Fruit fly (Drosophila melanogaster) whole organism, adult: Measurements from ENCODE around the gene CG13135.

Experiments
- CG11617 ChIP-seq: fragments of 200-800 bp; sonication (Bioruptor generic); optimal IDR thresholded peaks from 2 replicates; lab custom pipeline; 2017; ENCODE audit warnings: mild to moderate bottlenecking, missing biosample characterization, missing genetic modification reagents, missing genetic modification characterization
- CG12768 ChIP-seq: fragments of 200-800 bp; sonication (Bioruptor generic); optimal IDR thresholded peaks from 2 replicates; lab custom pipeline; 2017; ENCODE audit warnings: missing biosample characterization, missing genetic modification characterization, mild to moderate bottlenecking, moderate library complexity, missing genetic modification reagents
- CG14711 ChIP-seq: fragments of 200-800 bp; sonication (Bioruptor generic); optimal IDR thresholded peaks from 2 replicates; lab custom pipeline; 2018; ENCODE audit warnings: missing biosample characterization, mild to moderate bottlenecking, missing genetic modification characterization, moderate library complexity
- CG1620 ChIP-seq: fragments of 200-800 bp; sonication (Bioruptor generic); optimal IDR thresholded peaks from 2 replicates; lab custom pipeline; 2016; ENCODE audit warnings: missing biosample characterization, missing genetic modification characterization
- CG33017 ChIP-seq: fragments of 200-800 bp; sonication (Bioruptor generic); optimal IDR thresholded peaks from 2 replicates; lab custom pipeline; 2018; ENCODE audit warnings: missing biosample characterization, mild to moderate bottlenecking, missing genetic modification characterization, moderate library complexity
- CG5204 ChIP-seq: fragments of 200-800 bp; sonication (Bioruptor generic); optimal IDR thresholded peaks from 2 replicates; lab custom pipeline; 2016; ENCODE audit warnings: missing biosample characterization, missing genetic modification characterization
- CG7101 ChIP-seq: fragments of 200-800 bp; sonication (Bioruptor generic); optimal IDR thresholded peaks from 2 replicates; lab custom pipeline; 2018; ENCODE audit warnings: missing biosample characterization, mild to moderate bottlenecking, missing genetic modification characterization, moderate library complexity
- Crg-1 ChIP-seq: fragments of 200-800 bp; sonication (Bioruptor generic); optimal IDR thresholded peaks from 2 replicates; lab custom pipeline; 2016; ENCODE audit warnings: missing biosample characterization, missing genetic modification characterization
- Hr96 ChIP-seq: fragments of 200-800 bp; sonication (Bioruptor generic); optimal IDR thresholded peaks from 2 replicates; lab custom pipeline; 2016; ENCODE audit warnings: missing biosample characterization, missing genetic modification characterization
- Mnt ChIP-seq: fragments of 200-800 bp; sonication (Bioruptor generic); optimal IDR thresholded peaks from 2 replicates; lab custom pipeline; 2016; ENCODE audit warnings: missing biosample characterization, mild to moderate bottlenecking, missing genetic modification characterization
- bab1 ChIP-seq: fragments of 200-800 bp; sonication (Bioruptor generic); optimal IDR thresholded peaks from 3 replicates; lab custom pipeline; 2019; ENCODE audit warnings: missing biosample characterization, mild to moderate bottlenecking, missing genetic modification characterization, moderate library complexity
- cic ChIP-seq: fragments of 200-800 bp; sonication (Bioruptor generic); optimal IDR thresholded peaks from 2 replicates; lab custom pipeline; 2017; ENCODE audit warnings: missing biosample characterization, mild to moderate bottlenecking, missing genetic modification characterization, moderate library complexity
- cnc ChIP-seq, 2 experiments: fragments of >200 bp; optimal IDR thresholded peaks; 2 replicates each; lab custom pipeline; 2017
- kay ChIP-seq: fragments of 200-800 bp; sonication (Bioruptor generic); peaks from one replicate; lab custom pipeline; 2016; ENCODE audit warnings: missing biosample characterization, missing genetic modification characterization, borderline replicate concordance
- ovo ChIP-seq: fragments of 200-800 bp; sonication (Bioruptor generic); optimal IDR thresholded peaks from 2 replicates; lab custom pipeline; 2016; ENCODE audit warnings: missing biosample characterization, missing genetic modification characterization
- pad ChIP-seq: fragments of 200-800 bp; sonication (Bioruptor generic); optimal IDR thresholded peaks from 3 replicates; lab custom pipeline; 2017; ENCODE audit warnings: missing biosample characterization, missing genetic modification characterization, mild to moderate bottlenecking, moderate library complexity, missing genetic modification reagents
- tj ChIP-seq: fragments of 200-800 bp; sonication (Bioruptor generic); optimal IDR thresholded peaks from 3 replicates; lab custom pipeline; 2017; ENCODE audit warnings: missing biosample characterization, mild to moderate bottlenecking, missing genetic modification characterization, moderate library complexity
- toe ChIP-seq: fragments of 200-800 bp; sonication (Bioruptor generic); optimal IDR thresholded peaks from 2 replicates; lab custom pipeline; 2016; ENCODE audit warnings: missing biosample characterization, missing genetic modification characterization

CG13135 gene

dm6 chr2L:10092289-10092688 is 30.3 kb downstream of the CG13135 start, which contains the start of gene CG13133:
Gene CG13133 (minus strand): TSS chr2L:10092389.
- TF ChIP-seq Crg-1 (GFP tag; lab: Kevin White, UChicago) (no peak), pad (GFP tag; lab: Kevin White, UChicago) (no peak), CG12768 (no peak), CG1620 (no peak), CG14711 (tag; lab: Kevin White, UChicago) (no peak), ovo (no peak), Mnt (no peak), bab1 (GFP tag; lab: Kevin White, UChicago) (no peak), CG5204 (GFP tag; lab: Kevin White, UChicago) (no peak), kay (no peak), toe (GFP tag; lab: Kevin White, UChicago) (no peak), CG7101 (tag; lab: Kevin White, UChicago) (no peak), cnc (optimal IDR thresholded peaks at IDR 0.05; lab: Kevin White, UChicago) (no peak), CG33017 (no peak), cic (GFP tag; lab: Kevin White, UChicago) (no peak), tj (GFP tag; lab: Kevin White, UChicago) (no peak), Hr96 (GFP tag; lab: Kevin White, UChicago) (no peak), CG11617 (GFP tag; lab: Kevin White, UChicago) (no peak)
